Worm (Caenorhabditis elegans) whole organism, L1 larva: ENCODE data around the gene Y17G9A.4.
A peak's percentile ranks its signal among the peaks of the same experiment; 100 is the strongest.

Experiments used
- C34B4.2 ChIP-seq: sonication (generic microtip); optimal IDR thresholded peaks from 2 replicates; lab custom pipeline; 2017; ENCODE audit warnings: mild to moderate bottlenecking, missing genetic modification characterization, missing compliant biosample characterization
- F16B12.6 ChIP-seq: fragments of 150-350 bp; optimal IDR thresholded peaks from 2 replicates; lab custom pipeline; 2014; ENCODE audit warnings: missing biosample characterization, missing genetic modification characterization
- Y116A8C.19 ChIP-seq: sonication (generic microtip); optimal IDR thresholded peaks from 2 replicates; lab custom pipeline; 2016; ENCODE audit warnings: missing compliant biosample characterization, missing genetic modification characterization, borderline replicate concordance
- alr-1 ChIP-seq: fragments of 200-800 bp; sonication (Bioruptor generic); optimal IDR thresholded peaks from 2 replicates; lab custom pipeline; 2018; ENCODE audit warnings: borderline replicate concordance, mild to moderate bottlenecking, missing genetic modification characterization, missing compliant biosample characterization
- ceh-63 ChIP-seq: fragments of 200-800 bp; sonication (Bioruptor generic); optimal IDR thresholded peaks from 2 replicates; lab custom pipeline; 2018; ENCODE audit warnings: mild to moderate bottlenecking, missing genetic modification characterization, missing compliant biosample characterization
- dpl-1 ChIP-seq, 3 experiments: fragments of 150-350 bp in 2 of 3; sonication (generic microtip) in 1 of 3; optimal IDR thresholded peaks; 2 replicates each; lab custom pipeline; 2014 to 2017; ENCODE audit warnings: missing biosample characterization in 3 of 3, missing genetic modification characterization in 3 of 3, missing genetic modification reagents in 3 of 3
- efl-1 ChIP-seq, 4 experiments: fragments of 150-350 bp; optimal IDR thresholded peaks in 3 of 4; peaks in 1 of 4; 1 replicate in 1 of 4; 2 replicates in 3 of 4; lab custom pipeline; 2014; ENCODE audit warnings: missing biosample characterization in 2 of 4, missing genetic modification characterization in 2 of 4, missing genetic modification reagents in 2 of 4
- egl-13 ChIP-seq: sonication (generic microtip); optimal IDR thresholded peaks from 2 replicates; lab custom pipeline; 2016; ENCODE audit warnings: missing genotype, missing genetic modification reagents, missing genetic modification characterization, missing compliant biosample characterization
- egl-27 ChIP-seq, 2 experiments: fragments of 150-350 bp in 1 of 2; sonication (generic microtip); optimal IDR thresholded peaks; 3 replicates each; lab custom pipeline; 2017 to 2018; ENCODE audit warnings: missing biosample characterization in 2 of 2, missing genetic modification characterization in 2 of 2, missing genetic modification reagents in 2 of 2
- elt-2 ChIP-seq: sonication (generic microtip); optimal IDR thresholded peaks from 2 replicates; lab custom pipeline; 2016; ENCODE audit warnings: missing genetic modification characterization, mild to moderate bottlenecking, inconsistent platforms, missing compliant biosample characterization, missing genetic modification reagents
- ets-5 ChIP-seq: fragments of 200-800 bp; sonication (Bioruptor generic); IDR thresholded peaks from 2 replicates; pipeline ENCODE4 v1.3.6; 2022; ENCODE audit warnings: missing genetic modification characterization, missing compliant biosample characterization
- fkh-10 ChIP-seq: sonication (generic microtip); optimal IDR thresholded peaks from 2 replicates; lab custom pipeline; 2017; ENCODE audit warnings: missing biosample characterization, missing genetic modification reagents, missing genetic modification characterization
- grh-1 ChIP-seq: fragments of 200-800 bp; sonication (Bioruptor generic); IDR thresholded peaks from 2 replicates; pipeline ENCODE4 v1.3.6; 2022; ENCODE audit warnings: missing genetic modification reagents, missing genetic modification characterization, missing compliant biosample characterization
- hlh-4 ChIP-seq: sonication (generic microtip); optimal IDR thresholded peaks from 2 replicates; lab custom pipeline; 2016; ENCODE audit warnings: mild to moderate bottlenecking, missing genetic modification characterization, missing compliant biosample characterization
- hpl-2 ChIP-seq: fragments of 150-350 bp; optimal IDR thresholded peaks from 2 replicates; lab custom pipeline; 2014; ENCODE audit warnings: missing biosample characterization, missing genetic modification reagents, missing genetic modification characterization
- lin-13 ChIP-seq: fragments of 150-350 bp; optimal IDR thresholded peaks from 2 replicates; lab custom pipeline; 2014; ENCODE audit warnings: missing biosample characterization, missing genetic modification reagents, missing genetic modification characterization
- lir-3 ChIP-seq: sonication (generic microtip); optimal IDR thresholded peaks from 2 replicates; lab custom pipeline; 2016; ENCODE audit warnings: mild to moderate bottlenecking, missing genetic modification characterization, moderate library complexity, missing compliant biosample characterization; ENCODE audit not compliant: poor library complexity
- mab-9 ChIP-seq: fragments of 200-800 bp; sonication (Bioruptor generic); IDR thresholded peaks from 2 replicates; pipeline ENCODE4 v1.3.6; 2022; ENCODE audit warnings: missing genetic modification reagents, missing genetic modification characterization, missing compliant biosample characterization
- mdl-1 ChIP-seq, 2 experiments: fragments of 150-350 bp; optimal IDR thresholded peaks; 2 replicates each; lab custom pipeline; 2014 to 2017; ENCODE audit warnings: missing biosample characterization in 2 of 2, missing genetic modification characterization in 2 of 2, inconsistent platforms in 1 of 2
- mep-1 ChIP-seq: fragments of 150-350 bp; optimal IDR thresholded peaks from 2 replicates; lab custom pipeline; 2014; ENCODE audit warnings: missing biosample characterization, missing genetic modification characterization
- nhr-20 ChIP-seq: sonication (generic microtip); optimal IDR thresholded peaks from 2 replicates; lab custom pipeline; 2016; ENCODE audit warnings: mild to moderate bottlenecking, missing genetic modification characterization, missing compliant biosample characterization
- nhr-237 ChIP-seq: fragments of 150-350 bp; optimal IDR thresholded peaks from 2 replicates; lab custom pipeline; 2014; ENCODE audit warnings: missing biosample characterization, missing genetic modification characterization
- nhr-77 ChIP-seq: fragments of 150-350 bp; optimal IDR thresholded peaks from 2 replicates; lab custom pipeline; 2014; ENCODE audit warnings: missing biosample characterization, missing genetic modification characterization
- nhr-85 ChIP-seq: sonication (generic microtip); peaks from one replicate; lab custom pipeline; 2016; ENCODE audit warnings: missing genetic modification characterization, inconsistent platforms, missing compliant biosample characterization
- nhr-90 ChIP-seq: sonication (generic microtip); optimal IDR thresholded peaks from 2 replicates; lab custom pipeline; 2016; ENCODE audit warnings: mild to moderate bottlenecking, missing genetic modification characterization, missing compliant biosample characterization; ENCODE audit not compliant: poor library complexity
- pax-3 ChIP-seq: fragments of 200-800 bp; sonication (Bioruptor generic); optimal IDR thresholded peaks from 2 replicates; lab custom pipeline; 2018; ENCODE audit warnings: mild to moderate bottlenecking, missing genetic modification characterization, moderate library complexity, missing compliant biosample characterization
- pqm-1 ChIP-seq: sonication (generic microtip); optimal IDR thresholded peaks from 3 replicates; lab custom pipeline; 2017; ENCODE audit warnings: missing biosample characterization, missing genetic modification characterization
- snu-23 ChIP-seq: sonication (generic microtip); optimal IDR thresholded peaks from 2 replicates; lab custom pipeline; 2016; ENCODE audit warnings: missing genetic modification characterization, missing compliant biosample characterization
- sox-4 ChIP-seq: sonication (generic microtip); optimal IDR thresholded peaks from 2 replicates; lab custom pipeline; 2016; ENCODE audit warnings: missing genetic modification characterization, missing compliant biosample characterization
- unc-130 ChIP-seq: fragments of 150-350 bp; optimal IDR thresholded peaks from 2 replicates; lab custom pipeline; 2017; ENCODE audit warnings: missing biosample characterization, missing genetic modification characterization, inconsistent platforms
- unc-86 ChIP-seq: sonication (generic microtip); optimal IDR thresholded peaks from 2 replicates; lab custom pipeline; 2016; ENCODE audit warnings: missing genetic modification characterization, missing compliant biosample characterization
- unc-98 ChIP-seq: fragments of 200-800 bp; sonication (Bioruptor generic); IDR thresholded peaks from 2 replicates; pipeline ENCODE4 v1.3.6; 2022; ENCODE audit warnings: missing genetic modification characterization, missing compliant biosample characterization
- vab-15 ChIP-seq: sonication (generic microtip); optimal IDR thresholded peaks from 2 replicates; lab custom pipeline; 2017; ENCODE audit warnings: missing genotype, mild to moderate bottlenecking, missing genetic modification characterization, missing compliant biosample characterization
- zip-4 ChIP-seq: fragments of 200-800 bp; sonication (Bioruptor generic); optimal IDR thresholded peaks from 2 replicates; lab custom pipeline; 2018; ENCODE audit warnings: mild to moderate bottlenecking, missing genetic modification characterization, moderate library complexity, missing compliant biosample characterization

Y17G9A.4 gene

DNA sequence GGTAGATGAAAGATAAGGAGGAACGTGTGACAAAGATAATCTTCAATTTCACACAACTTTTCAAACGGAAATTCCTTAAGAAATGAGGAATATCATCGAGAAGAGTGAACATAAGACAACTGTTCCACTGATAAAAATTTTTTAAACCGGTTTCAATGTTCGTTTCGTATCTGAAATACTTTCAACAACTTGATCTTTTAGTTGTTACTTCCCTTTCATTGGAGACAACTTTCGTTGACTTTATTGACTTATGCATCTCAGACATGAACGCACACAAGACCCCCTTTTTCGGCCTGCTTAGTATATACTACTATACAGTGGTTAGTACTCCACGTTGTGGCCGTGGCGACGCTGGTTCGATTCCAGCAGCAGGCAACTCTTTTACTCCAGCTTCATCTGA, at the start of gene Y17G9A.4, which contains the start of gene str-173:
TSS of gene Y17G9A.4 (minus strand) at position 101 of the 400 bp plus-strand sequence.
TSS of gene str-173 (plus strand) at position 325 of the 400 bp plus-strand sequence.
- TF ChIP-seq nhr-237 (tag; lab: Kevin White, UChicago) (no peak), pax-3 (tag; lab: Kevin White, UChicago) (no peak), egl-27 (tag; optimal IDR thresholded peaks at IDR 0.05; lab: Kevin White, UChicago) (no peak), F16B12.6 (tag; lab: Kevin White, UChicago) (no peak), ets-5 (no peak), C34B4.2 (no peak), grh-1 (GFP tag; lab: Robert Waterston, UW) (no peak), mdl-1 (tag; optimal IDR thresholded peaks at IDR 0.05; lab: Kevin White, UChicago) (no peak), unc-98 (GFP tag; lab: Robert Waterston, UW) (no peak), pqm-1 (no peak), mab-9 (GFP tag; lab: Robert Waterston, UW) (no peak), hlh-4 (tag; lab: Kevin White, UChicago) (no peak), zip-4 (GFP tag; lab: Kevin White, UChicago) (no peak), dpl-1 (GFP tag; optimal IDR thresholded peaks at IDR 0.05; lab: Kevin White, UChicago) (no peak), egl-13 (tag; lab: Kevin White, UChicago) (no peak), ceh-63 (GFP tag; lab: Kevin White, UChicago) (no peak), nhr-20 (tag; lab: Kevin White, UChicago) (no peak), sox-4 (tag; lab: Kevin White, UChicago) (no peak), unc-130 (no peak)
- TF ChIP-seq, all 84 proteins: peak for 0

DNA sequence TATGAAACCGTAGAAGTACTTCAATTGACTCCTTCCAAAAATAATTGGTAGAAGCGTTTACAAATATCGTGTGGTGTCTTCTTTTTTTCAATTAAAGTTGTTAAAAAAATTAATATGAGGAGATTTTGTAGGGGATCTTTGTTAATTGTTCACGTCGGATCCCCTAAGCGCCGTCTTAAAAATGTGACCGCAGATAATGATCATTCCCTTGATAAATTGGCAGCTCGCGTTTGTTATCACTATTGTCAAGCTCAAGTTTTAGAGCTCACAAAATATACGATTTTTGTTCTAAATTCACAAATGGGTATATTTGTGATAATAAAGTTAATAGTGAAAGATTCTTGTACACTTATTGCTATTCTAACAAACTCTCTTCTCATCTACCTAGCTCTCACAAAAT, 47.7 kb upstream of the Y17G9A.4 start, which contains the start of gene str-159:
TSS of gene str-159 (plus strand) at position 301 of the 400 bp plus-strand sequence.
- TF ChIP-seq efl-1 (optimal IDR thresholded peaks at IDR 0.05; lab: Kevin White, UChicago) (no peak), efl-1 (GFP tag; optimal IDR thresholded peaks at IDR 0.05 in 1 of 2; lab: Kevin White, UChicago) (no peak), unc-86 (no peak), vab-15 (tag; lab: Kevin White, UChicago) (no peak), C34B4.2 (no peak), hpl-2 (GFP tag; lab: Kevin White, UChicago) (no peak), alr-1 (tag; lab: Kevin White, UChicago) (no peak), mep-1 (no peak), elt-2 (tag; lab: Kevin White, UChicago) (no peak), nhr-20 (tag; lab: Kevin White, UChicago) (no peak), mdl-1 (tag; optimal IDR thresholded peaks at IDR 0.05; lab: Kevin White, UChicago) (no peak), lin-13 (GFP tag; lab: Kevin White, UChicago) (no peak), lir-3 (no peak), nhr-85 (tag; lab: Kevin White, UChicago) (no peak), F16B12.6 (tag; lab: Kevin White, UChicago) (no peak), Y116A8C.19 (tag; lab: Kevin White, UChicago) (no peak)

DNA sequence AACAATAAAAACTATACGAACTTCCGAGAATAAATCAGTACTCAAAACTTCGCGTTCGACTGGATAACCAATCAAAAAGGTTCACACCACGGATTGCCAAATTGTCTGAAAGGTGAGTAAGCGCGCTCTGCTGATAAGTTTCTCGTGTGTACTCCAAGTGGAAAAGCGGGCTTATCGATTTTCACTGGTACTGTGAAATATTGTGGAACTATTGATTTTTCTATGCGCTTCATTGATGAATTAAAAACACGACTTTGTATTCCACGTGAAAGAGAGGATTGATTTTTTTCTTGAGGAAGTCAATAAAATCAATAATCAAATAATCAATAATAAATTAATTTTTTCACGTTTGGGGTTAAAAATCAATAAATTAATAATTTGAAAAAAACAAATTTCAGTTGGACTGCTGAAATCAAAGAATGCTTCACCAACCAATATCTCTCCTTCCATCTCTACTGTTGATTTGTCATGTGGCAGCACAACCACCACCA, 44.3 kb upstream of the Y17G9A.4 start, which contains the start of gene T08B6.4:
TSS of gene T08B6.4 (plus strand) at position 51 of the 491 bp plus-strand sequence.
- no peak for TF ChIP-seq fkh-10 (GFP tag; lab: Kevin White, UChicago)

DNA sequence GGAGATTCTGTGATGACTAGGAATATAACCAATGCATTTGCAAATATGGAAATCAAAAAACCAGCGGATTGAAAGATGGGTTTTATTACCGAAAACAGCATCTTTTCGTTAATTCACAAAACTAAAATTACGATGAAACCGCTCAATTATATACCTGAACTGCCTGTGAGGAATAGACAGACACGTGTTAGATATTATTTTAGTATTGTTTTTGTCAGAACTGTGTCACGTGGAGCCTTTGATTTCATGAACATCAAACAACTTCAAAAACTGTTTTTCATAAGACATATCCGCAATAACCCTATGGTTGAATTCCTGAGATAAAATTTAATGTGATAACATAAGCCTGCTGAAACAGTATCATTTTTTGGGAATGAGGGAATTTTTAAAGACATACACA, 42.6 kb upstream of the Y17G9A.4 start, which contains the start of gene str-161:
TSS of gene str-161 (minus strand) at position 101 of the 400 bp plus-strand sequence.
- TF ChIP-seq mdl-1 (tag; optimal IDR thresholded peaks at IDR 0.05; lab: Kevin White, UChicago) (no peak), efl-1 (optimal IDR thresholded peaks at IDR 0.05; lab: Kevin White, UChicago) (no peak), efl-1 (GFP tag; optimal IDR thresholded peaks at IDR 0.05 in 1 of 2; lab: Kevin White, UChicago) (peak in 1 of 2 experiments; percentile 48)
- TF ChIP-seq, all 84 proteins: peak for 1

DNA sequence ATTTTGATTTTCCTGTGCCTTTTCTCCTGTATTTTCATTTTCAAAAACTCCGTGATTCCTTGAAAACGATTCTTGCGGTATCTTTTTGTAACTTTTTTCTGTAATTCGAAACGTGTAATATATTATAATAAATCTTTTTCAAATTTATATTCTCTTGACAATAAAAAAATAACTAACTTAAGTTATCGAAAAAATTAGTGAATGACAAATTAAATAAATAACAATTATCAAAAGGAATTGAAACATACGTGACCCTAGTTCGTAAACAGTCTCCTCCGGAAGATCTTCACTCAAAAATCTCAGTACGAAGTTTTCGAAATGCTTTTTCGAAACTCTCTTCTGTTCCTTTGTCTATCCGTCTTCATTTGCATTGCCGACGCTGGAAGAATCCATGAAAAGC, 29.2 kb upstream of the Y17G9A.4 start, which contains the start of gene T08B6.9:
TSS of gene T08B6.9 (plus strand) at position 301 of the 400 bp plus-strand sequence.
- TF ChIP-seq nhr-77 (tag; lab: Kevin White, UChicago) (no peak), nhr-90 (tag; lab: Kevin White, UChicago) (no peak), snu-23 (GFP tag; lab: Kevin White, UChicago) (no peak)
